Worm (Caenorhabditis elegans): ENCODE results near the gene fbxb-114.

Gene fbxb-114

DNA sequence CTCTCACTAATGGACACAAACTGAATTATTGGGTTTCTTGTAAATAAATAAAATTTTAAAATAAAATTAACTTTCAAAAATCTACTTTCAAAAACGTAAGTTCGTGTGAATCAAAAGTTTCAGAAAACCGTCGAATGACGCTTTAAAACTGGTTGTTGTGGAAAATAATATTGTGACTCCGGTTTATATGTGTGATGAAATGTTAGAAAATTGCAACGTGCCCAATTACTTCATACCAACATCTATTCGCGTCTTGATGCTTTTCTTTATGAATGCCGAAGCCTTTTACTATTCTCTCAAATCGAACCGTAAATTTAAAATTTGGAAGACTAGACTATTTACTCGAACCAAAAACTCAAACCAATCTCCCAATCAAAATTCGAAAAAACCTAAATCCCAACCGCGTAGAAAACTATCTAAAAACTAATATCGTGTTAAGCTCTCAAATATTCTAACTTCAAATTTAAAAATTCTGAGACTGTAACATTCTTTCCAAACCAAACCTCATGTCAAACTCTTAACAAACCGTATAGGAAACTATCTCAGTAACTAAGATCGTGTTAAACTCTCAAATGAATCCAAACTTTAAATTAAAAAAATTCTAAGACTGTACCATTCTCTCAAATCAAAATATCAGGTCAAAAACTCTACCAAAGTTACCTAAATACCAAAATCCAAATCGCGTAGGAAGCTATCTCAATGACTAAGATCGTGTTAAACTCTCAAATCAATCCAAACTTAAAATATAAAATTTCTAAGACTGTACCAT, 9.8 kb downstream of the fbxb-114 start:
- TF ChIP-seq ceh-82 (tag; optimal IDR thresholded peaks at IDR 0.05) (no peak), ztf-4 (tag; optimal IDR thresholded peaks at IDR 0.05) (peak; percentile 10), ZK546.5 (tag; optimal IDR thresholded peaks at IDR 0.05) (no peak), egl-5 (tag; optimal IDR thresholded peaks at IDR 0.05) (peak; percentile 33), lsy-12 (tag; optimal IDR thresholded peaks at IDR 0.05) (peak; percentile 18), nhr-76 (tag; optimal IDR thresholded peaks at IDR 0.05) (no peak), ceh-16 (tag; optimal IDR thresholded peaks at IDR 0.05) (no peak), nhr-237 (tag; optimal IDR thresholded peaks at IDR 0.05) (no peak), nhr-43 (tag; optimal IDR thresholded peaks at IDR 0.05; ENCODE audit: poor library complexity, severe bottlenecking) (peak; percentile 66), nhr-23 (tag; optimal IDR thresholded peaks at IDR 0.05) (peak; percentile 39), nhr-25 (tag; optimal IDR thresholded peaks at IDR 0.05) (peak; percentile 79), zag-1 (tag; optimal IDR thresholded peaks at IDR 0.05) (no peak), ama-1 (optimal IDR thresholded peaks at IDR 0.05) (peak; percentile 100), fkh-10 (GFP tag; optimal IDR thresholded peaks at IDR 0.05) (no peak), elt-3 (tag; optimal IDR thresholded peaks at IDR 0.05) (no peak), egl-27 (tag; optimal IDR thresholded peaks at IDR 0.05) (no peak), unc-39 (tag; optimal IDR thresholded peaks at IDR 0.05) (no peak), hmg-11 (tag; optimal IDR thresholded peaks at IDR 0.05) (no peak), R02D3.7 (tag; optimal IDR thresholded peaks at IDR 0.05) (no peak), snpc-4 (tag; optimal IDR thresholded peaks at IDR 0.05) (no peak), nhr-12 (tag; optimal IDR thresholded peaks at IDR 0.05) (no peak), aly-2 (tag; optimal IDR thresholded peaks at IDR 0.05) (no peak), pqm-1 (tag; optimal IDR thresholded peaks at IDR 0.05) (no peak), mml-1 (tag; optimal IDR thresholded peaks at IDR 0.05) (no peak), ceh-28 (tag; optimal IDR thresholded peaks at IDR 0.05) (no peak), nfya-1 (tag; optimal IDR thresholded peaks at IDR 0.05; ENCODE audit: insufficient read depth) (peak; percentile 21), daf-12 (tag; optimal IDR thresholded peaks at IDR 0.05) (no peak), mdl-1 (tag; optimal IDR thresholded peaks at IDR 0.05) (no peak), elt-1 (tag; optimal IDR thresholded peaks at IDR 0.05) (no peak), fos-1 (tag; optimal IDR thresholded peaks at IDR 0.05) (no peak), nhr-28 (tag; optimal IDR thresholded peaks at IDR 0.05) (no peak), eor-1 (tag; optimal IDR thresholded peaks at IDR 0.05) (peak in 1 of 2 experiments; percentile 32), nhr-77 (tag; optimal IDR thresholded peaks at IDR 0.05) (no peak), jun-1 (tag; optimal IDR thresholded peaks at IDR 0.05) (peak; percentile 12), lin-15B (tag; optimal IDR thresholded peaks at IDR 0.05) (no peak), fkh-2 (tag; optimal IDR thresholded peaks at IDR 0.05) (peak; percentile 20), pha-4 (tag; optimal IDR thresholded peaks at IDR 0.05) (peak; percentile 87), nhr-11 (tag; optimal IDR thresholded peaks at IDR 0.05) (no peak), ceh-9 (tag; optimal IDR thresholded peaks at IDR 0.05) (no peak), sea-2 (GFP tag; optimal IDR thresholded peaks at IDR 0.05) (no peak), tbx-2 (tag; optimal IDR thresholded peaks at IDR 0.05) (no peak), nhr-67 (tag; optimal IDR thresholded peaks at IDR 0.05) (peak; percentile 55), unc-62 (GFP tag; optimal IDR thresholded peaks at IDR 0.05) (no peak), skn-1 (tag; optimal IDR thresholded peaks at IDR 0.05) (peak; percentile 40), ztf-11 (tag; optimal IDR thresholded peaks at IDR 0.05) (no peak), lin-39 (tag; optimal IDR thresholded peaks at IDR 0.05) (peak; percentile 83), elt-2 (tag; optimal IDR thresholded peaks at IDR 0.05) (peak; percentile 15)
